Worm (Caenorhabditis elegans) whole organism, L2 larva: Measurements from ENCODE around the gene rom-1.

Experiments used
- alr-1 ChIP-seq: fragments of 150-350 bp; optimal IDR thresholded peaks from 2 replicates; lab custom pipeline; 2014; ENCODE audit warnings: missing biosample characterization, missing genetic modification characterization
- ama-1 ChIP-seq: fragments of 150-350 bp; optimal IDR thresholded peaks from 2 replicates; lab custom pipeline; 2018; ENCODE audit warnings: inconsistent platforms
- elt-1 ChIP-seq: fragments of 150-350 bp; optimal IDR thresholded peaks from 2 replicates; lab custom pipeline; 2014; ENCODE audit warnings: missing biosample characterization, missing genetic modification characterization
- fos-1 ChIP-seq: fragments of 150-350 bp; optimal IDR thresholded peaks from 2 replicates; lab custom pipeline; 2014; ENCODE audit warnings: missing biosample characterization, missing genetic modification characterization
- lin-11 ChIP-seq: fragments of 150-350 bp; sonication (generic microtip); optimal IDR thresholded peaks from 2 replicates; lab custom pipeline; 2014; ENCODE audit warnings: missing biosample characterization, missing genetic modification characterization, inconsistent platforms, mixed read lengths
- lsy-2 ChIP-seq, 2 experiments: fragments of 150-350 bp in 1 of 2; sonication (generic microtip) in 1 of 2; optimal IDR thresholded peaks; 2 replicates each; lab custom pipeline; 2014 to 2017; ENCODE audit warnings: missing biosample characterization in 2 of 2, missing genetic modification characterization in 2 of 2
- mdl-1 ChIP-seq, 2 experiments: fragments of 150-350 bp in 1 of 2; sonication (generic microtip) in 1 of 2; optimal IDR thresholded peaks; 2 replicates each; lab custom pipeline; 2017; ENCODE audit warnings: missing biosample characterization in 2 of 2, missing genetic modification characterization in 2 of 2
- nhr-129 ChIP-seq: fragments of 150-350 bp; optimal IDR thresholded peaks from 2 replicates; lab custom pipeline; 2014; ENCODE audit warnings: missing biosample characterization, missing genetic modification characterization
- nhr-77 ChIP-seq: fragments of 150-350 bp; optimal IDR thresholded peaks from 2 replicates; lab custom pipeline; 2014; ENCODE audit warnings: missing biosample characterization, missing genetic modification characterization
- unc-62 ChIP-seq: fragments of 150-350 bp; optimal IDR thresholded peaks from 2 replicates; lab custom pipeline; 2014; ENCODE audit warnings: missing biosample characterization, missing genetic modification reagents, missing genetic modification characterization
- zag-1 ChIP-seq: fragments of 150-350 bp; optimal IDR thresholded peaks from 2 replicates; lab custom pipeline; 2014; ENCODE audit warnings: missing biosample characterization, missing genetic modification characterization

DNA sequence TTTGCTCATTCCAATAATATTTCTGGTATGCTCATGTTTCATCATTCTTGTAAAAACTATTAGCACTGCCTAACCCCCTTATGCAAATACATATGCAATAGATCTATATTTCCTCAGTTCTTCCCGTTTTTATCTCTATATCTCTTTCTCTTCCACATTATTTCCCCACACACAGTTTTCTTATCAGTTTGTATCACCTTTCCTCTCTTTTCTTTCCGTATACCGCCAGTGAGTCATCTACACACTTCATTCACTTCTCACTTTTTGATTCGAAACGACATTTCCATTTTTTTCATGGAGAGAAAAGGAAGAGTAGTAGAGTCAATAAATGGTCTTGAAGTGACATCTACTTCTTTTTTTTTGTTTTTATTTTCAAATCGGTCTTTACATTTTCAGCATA lies 631 bp upstream of the rom-1 start:
- TF ChIP-seq elt-1 (tag; lab: Kevin White, UChicago) (no peak), zag-1 (no peak), lsy-2 (tag; optimal IDR thresholded peaks at IDR 0.05; lab: Kevin White, UChicago) (no peak), mdl-1 (tag; optimal IDR thresholded peaks at IDR 0.05; lab: Kevin White, UChicago) (no peak), fos-1 (tag; lab: Kevin White, UChicago) (peak; percentile 99), lin-11 (tag; lab: Kevin White, UChicago) (no peak), ama-1 (lab: Kevin White, UChicago) (no peak), nhr-129 (tag; lab: Kevin White, UChicago) (no peak), nhr-77 (tag; lab: Kevin White, UChicago) (no peak), alr-1 (tag; lab: Kevin White, UChicago) (no peak), unc-62 (GFP tag; lab: Kevin White, UChicago) (no peak)
